Worm (Caenorhabditis elegans): ENCODE results near the gene C05D11.13.

Gene C05D11.13

ce11 chrIII:6430834-6431233 lies 13.6 kb downstream of the C05D11.13 start, which contains the start of gene popl-1:
Gene popl-1 (minus strand): TSS chrIII:6430934.
- no peak for TF ChIP-seq ceh-39 (tag; optimal IDR thresholded peaks at IDR 0.05)
- TF ChIP-seq flh-1 (GFP tag; optimal IDR thresholded peaks at IDR 0.05), result no peak
- TF ChIP-seq ztf-11 (tag; optimal IDR thresholded peaks at IDR 0.05), result no peak
- no peak for TF ChIP-seq pha-4 (tag; optimal IDR thresholded peaks at IDR 0.05)
- no peak for TF ChIP-seq unc-62 (GFP tag; optimal IDR thresholded peaks at IDR 0.05)
- TF ChIP-seq drap-1 (GFP tag; optimal IDR thresholded peaks at IDR 0.05), result no peak
- TF ChIP-seq tbx-8 (GFP tag; optimal IDR thresholded peaks at IDR 0.05), result no peak
- TF ChIP-seq lin-13 (tag; optimal IDR thresholded peaks at IDR 0.05), result no peak
- no peak for TF ChIP-seq unc-39 (tag; optimal IDR thresholded peaks at IDR 0.05)
- TF ChIP-seq nhr-237 (tag; optimal IDR thresholded peaks at IDR 0.05), result no peak
- TF ChIP-seq lin-32 (GFP tag; optimal IDR thresholded peaks at IDR 0.05), result no peak
- no peak for TF ChIP-seq mep-1 (tag; optimal IDR thresholded peaks at IDR 0.05)
- no peak for TF ChIP-seq elt-1 (tag; optimal IDR thresholded peaks at IDR 0.05; ENCODE audit: borderline replicate concordance, insufficient read depth)
- no peak for TF ChIP-seq M03D4.4 (tag; optimal IDR thresholded peaks at IDR 0.05)
- no peak for TF ChIP-seq ceh-83 (GFP tag; optimal IDR thresholded peaks at IDR 0.05)

- TF ChIP-seq cnd-1 (tag; optimal IDR thresholded peaks at IDR 0.05), result no peak
- no peak for TF ChIP-seq sem-2 (GFP tag; optimal IDR thresholded peaks at IDR 0.05)
- TF ChIP-seq bed-3 (GFP tag; optimal IDR thresholded peaks at IDR 0.05), result no peak
- no peak for TF ChIP-seq drap-1 (GFP tag; optimal IDR thresholded peaks at IDR 0.05)
- no peak for TF ChIP-seq sptf-1 (tag; optimal IDR thresholded peaks at IDR 0.05)
- no peak for TF ChIP-seq nhr-2 (tag; optimal IDR thresholded peaks at IDR 0.05)
- TF ChIP-seq unc-62 (GFP tag; optimal IDR thresholded peaks at IDR 0.05), result no peak
- no peak for TF ChIP-seq ceh-43 (GFP tag; optimal IDR thresholded peaks at IDR 0.05)
- TF ChIP-seq mep-1 (tag; optimal IDR thresholded peaks at IDR 0.05), result no peak
- no peak for TF ChIP-seq nhr-76 (tag; optimal IDR thresholded peaks at IDR 0.05)
- TF ChIP-seq tbx-8 (GFP tag; optimal IDR thresholded peaks at IDR 0.05), result no peak
- no peak for TF ChIP-seq lsy-2 (tag; optimal IDR thresholded peaks at IDR 0.05)
- no peak for TF ChIP-seq zip-8 (tag; optimal IDR thresholded peaks at IDR 0.05)
- no peak for TF ChIP-seq nhr-28 (tag; optimal IDR thresholded peaks at IDR 0.05)
- TF ChIP-seq snpc-4 (tag; optimal IDR thresholded peaks at IDR 0.05), result no peak
- TF ChIP-seq nhr-12 (tag; optimal IDR thresholded peaks at IDR 0.05), result no peak
- no peak for TF ChIP-seq blmp-1 (tag; optimal IDR thresholded peaks at IDR 0.05)
Observed at ce11 chrIII:6427205-6427604, 17.2 kb downstream of the C05D11.13 start, which contains the start of gene C05D11.8. Gene C05D11.8 (minus strand): TSS chrIII:6427305.

DNA sequence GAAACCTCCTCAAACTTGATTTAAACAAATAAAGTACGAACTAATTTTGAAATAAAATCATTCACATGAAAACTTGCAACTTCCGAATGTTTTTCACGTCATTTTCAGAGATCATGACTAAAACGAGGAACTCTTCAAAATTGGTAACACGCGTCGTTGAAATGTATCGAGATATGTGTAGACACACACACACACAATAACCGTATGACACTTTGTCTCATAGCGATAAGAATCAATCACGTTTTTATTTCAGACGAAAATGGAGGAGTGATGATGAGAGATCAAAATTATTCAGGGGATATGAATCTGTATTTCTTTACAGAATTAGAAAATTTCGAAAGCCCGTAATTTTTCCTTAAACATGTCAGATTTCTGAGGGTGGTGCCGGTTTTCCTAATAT lies 21.7 kb downstream of the C05D11.13 start:
- no peak for TF ChIP-seq bed-3 (GFP tag; optimal IDR thresholded peaks at IDR 0.05)
- TF ChIP-seq unc-39 (tag; optimal IDR thresholded peaks at IDR 0.05), result no peak
- TF ChIP-seq ztf-11 (tag; optimal IDR thresholded peaks at IDR 0.05), result no peak
- no peak for TF ChIP-seq unc-62 (GFP tag; optimal IDR thresholded peaks at IDR 0.05)
- no peak for TF ChIP-seq ceh-43 (GFP tag; optimal IDR thresholded peaks at IDR 0.05)
- no peak for TF ChIP-seq sptf-1 (tag; optimal IDR thresholded peaks at IDR 0.05)
- no peak for TF ChIP-seq ceh-39 (tag; optimal IDR thresholded peaks at IDR 0.05)
- no peak for TF ChIP-seq blmp-1 (tag; optimal IDR thresholded peaks at IDR 0.05)
- TF ChIP-seq zip-8 (tag; optimal IDR thresholded peaks at IDR 0.05), result no peak

- no peak for TF ChIP-seq hlh-1 (tag; optimal IDR thresholded peaks at IDR 0.05)
- no peak for TF ChIP-seq unc-39 (tag; optimal IDR thresholded peaks at IDR 0.05)
- no peak for TF ChIP-seq bed-3 (GFP tag; optimal IDR thresholded peaks at IDR 0.05)
- TF ChIP-seq ces-1 (GFP tag; optimal IDR thresholded peaks at IDR 0.05), result no peak
- TF ChIP-seq blmp-1 (tag; optimal IDR thresholded peaks at IDR 0.05), result no peak
- TF ChIP-seq sem-2 (GFP tag; optimal IDR thresholded peaks at IDR 0.05), result no peak
Observed at ce11 chrIII:6421973-6422511, 22.3 kb downstream of the C05D11.13 start.

- peak; percentile 52 for TF ChIP-seq nhr-12 (tag; optimal IDR thresholded peaks at IDR 0.05)
- no peak for TF ChIP-seq drap-1 (GFP tag; optimal IDR thresholded peaks at IDR 0.05)
- no peak for TF ChIP-seq zip-8 (tag; optimal IDR thresholded peaks at IDR 0.05)
Observed at ce11 chrIII:6421473-6421872, 22.9 kb downstream of the C05D11.13 start.

DNA sequence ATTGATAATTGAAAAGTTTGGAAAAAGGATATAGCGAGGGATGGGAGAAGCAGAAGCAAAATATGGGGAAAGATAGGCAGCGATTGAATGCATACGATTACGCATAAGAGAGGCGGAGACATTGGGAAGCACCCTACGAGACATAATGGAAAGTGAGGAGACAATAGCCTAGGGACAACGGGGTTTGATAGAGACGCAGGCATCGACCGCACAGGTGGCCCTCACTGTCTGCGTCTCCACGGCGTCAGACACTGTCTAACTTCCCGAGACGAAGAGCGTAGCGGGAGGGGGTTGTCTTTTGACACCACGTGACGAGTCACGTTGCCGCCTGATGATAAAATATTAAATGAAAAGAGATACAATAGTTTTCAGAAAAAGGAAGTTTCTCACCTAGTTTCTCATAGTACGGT lies 23.4 kb downstream of the C05D11.13 start:
- TF ChIP-seq unc-120 (tag; optimal IDR thresholded peaks at IDR 0.05; ENCODE audit: poor library complexity, severe bottlenecking) (peak; percentile 45), elt-1 (tag; optimal IDR thresholded peaks at IDR 0.05; ENCODE audit: borderline replicate concordance, insufficient read depth) (peak; percentile 59), tbx-8 (GFP tag; optimal IDR thresholded peaks at IDR 0.05) (no peak), mep-1 (tag; optimal IDR thresholded peaks at IDR 0.05) (peak; percentile 18), ces-1 (GFP tag; optimal IDR thresholded peaks at IDR 0.05) (peak; percentile 75), lsy-2 (tag; optimal IDR thresholded peaks at IDR 0.05) (peak; percentile 37), hlh-1 (tag; optimal IDR thresholded peaks at IDR 0.05) (peak; percentile 71), unc-39 (tag; optimal IDR thresholded peaks at IDR 0.05) (no peak), nhr-12 (tag; optimal IDR thresholded peaks at IDR 0.05) (no peak), ceh-43 (GFP tag; optimal IDR thresholded peaks at IDR 0.05) (no peak), nhr-76 (tag; optimal IDR thresholded peaks at IDR 0.05) (no peak), pha-4 (tag; optimal IDR thresholded peaks at IDR 0.05) (peak; percentile 82), blmp-1 (tag; optimal IDR thresholded peaks at IDR 0.05) (no peak), nhr-28 (tag; optimal IDR thresholded peaks at IDR 0.05) (no peak), snpc-4 (tag; optimal IDR thresholded peaks at IDR 0.05) (no peak), unc-62 (GFP tag; optimal IDR thresholded peaks at IDR 0.05) (peak; percentile 17), cnd-1 (tag; optimal IDR thresholded peaks at IDR 0.05) (peak; percentile 61), nhr-2 (tag; optimal IDR thresholded peaks at IDR 0.05) (no peak), ham-2 (GFP tag; optimal IDR thresholded peaks at IDR 0.05) (peak; percentile 93)

Measured in whole organism, mixed stage, embryonic.